Fruit fly (Drosophila melanogaster) whole organism, wandering third instar larva: ENCODE results near the gene CG31913.
A peak's percentile ranks its signal among the peaks of the same experiment; 100 is the strongest.

Experiments
- Abd-B ChIP-seq: fragments of >200 bp; optimal IDR thresholded peaks from 2 replicates; lab custom pipeline; 2017; ENCODE audit warnings: missing biosample characterization, missing genetic modification characterization
- CrebA ChIP-seq: fragments of 200-800 bp; sonication (Bioruptor generic); optimal IDR thresholded peaks from 2 replicates; lab custom pipeline; 2016; ENCODE audit warnings: missing biosample characterization, mild to moderate bottlenecking, missing genetic modification characterization, borderline replicate concordance
- Dfd ChIP-seq: fragments of >200 bp; optimal IDR thresholded peaks from 2 replicates; lab custom pipeline; 2017; ENCODE audit warnings: missing biosample characterization, missing genetic modification characterization
- Dif ChIP-seq: fragments of 200-275, 200-300 bp; sonication (Bioruptor generic); optimal IDR thresholded peaks from 2 replicates; lab custom pipeline; 2018; ENCODE audit warnings: missing biosample characterization, missing genetic modification characterization; ENCODE audit not compliant: partially characterized antibody
- GATAd ChIP-seq: sonication (Bioruptor generic); optimal IDR thresholded peaks from 2 replicates; lab custom pipeline; 2016; ENCODE audit warnings: missing biosample characterization, missing genetic modification characterization
- Hnf4 ChIP-seq: fragments of 200-800 bp; sonication (Bioruptor generic); optimal IDR thresholded peaks from 2 replicates; lab custom pipeline; 2016; ENCODE audit warnings: missing biosample characterization, mild to moderate bottlenecking, missing genetic modification characterization
- Hr78 ChIP-seq: fragments of >200 bp; optimal IDR thresholded peaks from 2 replicates; lab custom pipeline; 2017; ENCODE audit warnings: missing biosample characterization, missing genetic modification characterization
- Hr83 ChIP-seq: fragments of 200-300 bp; sonication (Bioruptor generic); optimal IDR thresholded peaks from 2 replicates; lab custom pipeline; 2016; ENCODE audit warnings: missing biosample characterization, mild to moderate bottlenecking, missing genetic modification characterization, moderate library complexity; ENCODE audit not compliant: poor library complexity, severe bottlenecking
- Jra ChIP-seq: sonication (Bioruptor generic); optimal IDR thresholded peaks from 2 replicates; lab custom pipeline; 2016; ENCODE audit warnings: missing biosample characterization, missing genetic modification characterization
- OdsH ChIP-seq: fragments of 200-800 bp; sonication (Bioruptor generic); optimal IDR thresholded peaks from 2 replicates; lab custom pipeline; 2016; ENCODE audit warnings: missing biosample characterization, mild to moderate bottlenecking, missing genetic modification characterization
- Sp1 ChIP-seq: fragments of 200-800 bp; sonication (Bioruptor generic); optimal IDR thresholded peaks from 3 replicates; lab custom pipeline; 2019; ENCODE audit warnings: missing biosample characterization, mild to moderate bottlenecking, missing genetic modification characterization, moderate library complexity
- br ChIP-seq: fragments of 200-800 bp; sonication (Bioruptor generic); optimal IDR thresholded peaks from 2 replicates; lab custom pipeline; 2016; ENCODE audit warnings: missing biosample characterization, missing genetic modification characterization
- brk ChIP-seq: fragments of 200-800 bp; sonication (Bioruptor generic); optimal IDR thresholded peaks from 2 replicates; lab custom pipeline; 2016; ENCODE audit warnings: missing biosample characterization, mild to moderate bottlenecking, missing genetic modification characterization
- dl ChIP-seq, 2 experiments: fragments of 175-275, 200-275 bp in 1 of 2; fragments of 200-275 bp in 1 of 2; sonication (Bioruptor generic); optimal IDR thresholded peaks; lab custom pipeline; 2018; ENCODE audit warnings: mild to moderate bottlenecking in 2 of 2, missing biosample characterization in 2 of 2, missing genetic modification characterization in 2 of 2, moderate library complexity in 2 of 2; ENCODE audit not compliant: partially characterized antibody in 2 of 2, insufficient read depth in 1 of 2
- dsf ChIP-seq: sonication (Bioruptor generic); optimal IDR thresholded peaks from 2 replicates; lab custom pipeline; 2016; ENCODE audit warnings: missing biosample characterization, missing genetic modification characterization, borderline replicate concordance
- ey ChIP-seq: fragments of 200-800 bp; sonication (Bioruptor generic); optimal IDR thresholded peaks from 2 replicates; lab custom pipeline; 2016; ENCODE audit warnings: missing biosample characterization, missing genetic modification characterization
- foxo ChIP-seq, 2 experiments: fragments of 200-800 bp; sonication (Bioruptor generic); optimal IDR thresholded peaks; 2 replicates in 1 of 2; 3 replicates in 1 of 2; lab custom pipeline; 2016 to 2017; ENCODE audit warnings: missing biosample characterization in 2 of 2, missing genetic modification characterization in 2 of 2
- lola ChIP-seq: fragments of >200 bp; optimal IDR thresholded peaks from 2 replicates; lab custom pipeline; 2017; ENCODE audit warnings: missing biosample characterization, missing genetic modification characterization
- psq ChIP-seq: fragments of 200-800 bp; sonication (Bioruptor generic); optimal IDR thresholded peaks from 3 replicates; lab custom pipeline; 2017; ENCODE audit warnings: missing biosample characterization, mild to moderate bottlenecking, missing genetic modification characterization, moderate library complexity
- sage ChIP-seq: fragments of 200-800 bp; sonication (Bioruptor generic); optimal IDR thresholded peaks from 2 replicates; lab custom pipeline; 2016; ENCODE audit warnings: missing biosample characterization, mild to moderate bottlenecking, missing genetic modification characterization
- tai ChIP-seq: sonication (Bioruptor generic); optimal IDR thresholded peaks from 2 replicates; lab custom pipeline; 2016; ENCODE audit warnings: missing biosample characterization, missing genetic modification characterization

The CG31913 gene

DNA sequence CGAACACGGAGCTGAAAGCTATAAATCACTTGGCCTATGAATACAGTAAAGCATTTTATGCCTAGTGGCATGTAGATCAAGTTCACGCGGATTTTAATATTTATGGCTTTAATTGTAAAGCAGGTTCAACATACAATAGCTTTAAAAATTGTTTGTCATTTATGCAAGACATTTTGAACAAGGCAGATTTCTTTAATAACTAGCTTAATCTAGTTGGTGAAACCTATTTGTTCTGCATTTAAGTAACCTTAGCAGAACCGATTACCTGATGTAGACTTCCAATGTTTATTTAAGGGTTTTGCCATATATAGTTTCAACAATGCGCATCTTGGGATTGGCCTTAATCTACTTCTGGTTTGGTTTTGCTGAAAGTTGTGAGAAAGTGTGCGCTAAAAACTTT lies 27.4 kb downstream of the CG31913 start, which contains the start of gene CG43307:
CG43307 (plus strand) TSS at position 301 of the 400 bp plus-strand sequence.
- no peak for TF ChIP-seq sage (GFP tag; lab: Kevin White, UChicago)
- no peak for TF ChIP-seq Abd-B
- no peak for TF ChIP-seq Hnf4 (GFP tag; lab: Kevin White, UChicago)

DNA sequence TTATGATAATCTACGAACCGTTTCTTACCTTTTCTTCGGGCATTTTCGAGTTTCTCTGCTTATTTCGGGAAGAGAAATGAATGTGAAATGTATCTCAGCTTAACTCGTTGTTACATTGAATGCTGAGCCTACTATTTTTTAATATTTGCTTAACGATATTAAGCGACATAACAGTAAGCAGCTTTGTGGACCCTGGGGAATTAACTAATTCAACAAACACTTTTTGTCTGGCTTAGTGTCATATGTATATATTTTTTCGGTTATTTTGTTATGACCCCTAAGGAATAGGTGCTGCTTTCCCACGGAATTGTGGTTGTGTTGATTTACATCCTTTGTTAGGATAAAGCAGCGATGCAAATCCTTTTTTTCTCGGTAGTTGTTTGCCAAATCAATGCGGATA lies 34.5 kb downstream of the CG31913 start, which contains the start of gene COX6CL:
COX6CL (minus strand) TSS at position 101 of the 400 bp plus-strand sequence.
- TF ChIP-seq Jra (GFP tag; lab: Kevin White, UChicago) (no peak), Dfd (GFP tag; lab: Kevin White, UChicago) (no peak), Dif (GFP tag; lab: Kevin White, UChicago) (no peak), lola (GFP tag; lab: Kevin White, UChicago) (no peak), sage (GFP tag; lab: Kevin White, UChicago) (no peak), tai (GFP tag; lab: Kevin White, UChicago) (no peak), ey (GFP tag; lab: Kevin White, UChicago) (no peak), foxo (GFP tag; optimal IDR thresholded peaks at IDR 0.05; lab: Kevin White, UChicago) (no peak), brk (GFP tag; lab: Kevin White, UChicago) (no peak), dsf (no peak), OdsH (GFP tag; lab: Kevin White, UChicago) (no peak), GATAd (GFP tag; lab: Kevin White, UChicago) (no peak)

DNA sequence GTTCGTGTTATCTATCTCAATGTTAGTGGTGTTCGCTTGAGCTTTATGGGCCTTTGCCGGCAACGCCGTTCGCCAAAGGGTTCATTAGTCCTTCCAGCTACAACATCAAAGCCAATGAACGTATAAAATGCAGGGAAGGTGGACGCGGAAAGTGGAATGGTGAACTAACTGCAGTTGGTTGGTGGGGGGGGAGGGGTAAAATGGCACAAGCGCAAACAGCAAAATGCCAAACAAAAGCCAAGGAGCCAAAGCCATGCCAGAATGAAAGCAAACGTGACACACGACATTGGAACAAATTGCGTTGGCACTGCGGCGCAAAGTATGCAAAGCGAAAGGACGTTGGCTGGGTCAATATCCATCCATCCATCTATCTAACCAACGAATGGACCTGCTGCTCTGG lies 37.1 kb downstream of the CG31913 start:
- TF ChIP-seq Dfd (GFP tag; lab: Kevin White, UChicago), result peak; percentile 95
- no peak for TF ChIP-seq psq (GFP tag; lab: Kevin White, UChicago)
- TF ChIP-seq br, result no peak

DNA sequence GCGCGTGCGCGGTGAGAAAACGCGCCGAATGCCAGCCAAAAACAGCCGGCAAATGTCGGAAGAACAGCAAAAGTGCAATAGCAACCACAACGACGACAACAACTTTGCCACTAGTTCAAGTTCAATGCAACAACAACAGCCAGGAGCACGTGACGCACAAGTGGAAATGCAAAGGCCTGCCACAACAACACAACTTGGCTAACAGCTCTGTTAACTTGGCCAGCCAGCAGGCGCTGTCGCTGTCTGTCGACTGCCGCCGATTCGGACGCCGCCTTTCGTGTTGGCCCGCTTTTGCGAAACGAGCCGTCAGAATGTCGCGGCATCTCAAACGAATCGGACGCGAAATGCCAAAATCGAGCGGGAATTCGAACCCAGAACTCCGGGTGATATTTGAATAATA lies 39.9 kb downstream of the CG31913 start, which contains the start of gene TrissinR:
TrissinR (plus strand) TSS at position 301 of the 400 bp plus-strand sequence.
- TF ChIP-seq Hr78 (GFP tag; lab: Kevin White, UChicago), result no peak
- TF ChIP-seq ey (GFP tag; lab: Kevin White, UChicago), result no peak
- TF ChIP-seq CrebA (GFP tag; lab: Kevin White, UChicago), result no peak
- no peak for TF ChIP-seq Hnf4 (GFP tag; lab: Kevin White, UChicago)
- no peak for TF ChIP-seq Sp1
- TF ChIP-seq dl (GFP tag; optimal IDR thresholded peaks at IDR 0.05; lab: Kevin White, UChicago; ENCODE audit: insufficient read depth in 1 of 2, partially characterized antibody in 2 of 2), result no peak
- TF ChIP-seq br, result no peak
- TF ChIP-seq Hr83 (GFP tag; lab: Kevin White, UChicago), result no peak
